Worm (Caenorhabditis elegans) whole organism, L4 larva: ENCODE data around the gene srbc-68.

ENCODE experiments used
- D1046.2 ChIP-seq: fragments of 200-800 bp; sonication (Bioruptor generic); IDR thresholded peaks from 2 replicates; pipeline ENCODE4 v1.3.6; 2022; ENCODE audit warnings: missing genetic modification characterization, missing compliant biosample characterization
- F44E2.7 ChIP-seq: fragments of 200-800 bp; sonication (Bioruptor generic); IDR thresholded peaks from 2 replicates; pipeline ENCODE4 v2.1.2; 2022; ENCODE audit warnings: missing genetic modification characterization, missing compliant biosample characterization
- Y105C5A.15 ChIP-seq: fragments of 200-800 bp; sonication (Bioruptor generic); IDR thresholded peaks from 2 replicates; pipeline ENCODE4 v1.3.6; 2022; ENCODE audit warnings: missing genetic modification characterization, missing compliant biosample characterization
- Y5F2A.4 ChIP-seq: fragments of 200-800 bp; sonication (Bioruptor generic); optimal IDR thresholded peaks from 2 replicates; lab custom pipeline; 2018; ENCODE audit warnings: mild to moderate bottlenecking, missing genetic modification characterization, missing compliant biosample characterization
- aly-2 ChIP-seq: sonication (generic microtip); optimal IDR thresholded peaks from 2 replicates; lab custom pipeline; 2018; ENCODE audit warnings: missing biosample characterization, missing genetic modification characterization
- ceh-28 ChIP-seq: fragments of 150-350 bp; optimal IDR thresholded peaks from 2 replicates; lab custom pipeline; 2014; ENCODE audit warnings: missing biosample characterization, missing genetic modification reagents, missing genetic modification characterization
- dpl-1 ChIP-seq: fragments of 150-350 bp; optimal IDR thresholded peaks from 2 replicates; lab custom pipeline; 2014; ENCODE audit warnings: missing biosample characterization, missing genetic modification reagents, missing genetic modification characterization
- duxl-1 ChIP-seq: sonication (generic microtip); optimal IDR thresholded peaks from 2 replicates; lab custom pipeline; 2016; ENCODE audit warnings: mild to moderate bottlenecking, missing genetic modification characterization, moderate library complexity, missing compliant biosample characterization; ENCODE audit not compliant: poor library complexity
- egl-43 ChIP-seq: fragments of 200-800 bp; sonication (Bioruptor generic); IDR thresholded peaks from 2 replicates; pipeline ENCODE4 v1.3.6; 2022; ENCODE audit warnings: missing genetic modification reagents, missing genetic modification characterization, missing compliant biosample characterization
- lin-1 ChIP-seq: fragments of 200-800 bp; sonication (Bioruptor generic); IDR thresholded peaks from 2 replicates; pipeline ENCODE4 v1.3.6; 2022; ENCODE audit warnings: missing genetic modification reagents, missing genetic modification characterization, missing compliant biosample characterization
- lsy-2 ChIP-seq, 2 experiments: fragments of 150-350 bp in 1 of 2; sonication (generic microtip) in 1 of 2; optimal IDR thresholded peaks; 2 replicates each; lab custom pipeline; 2014 to 2017; ENCODE audit warnings: missing biosample characterization in 2 of 2, missing genetic modification characterization in 2 of 2
- mes-2 ChIP-seq: sonication (generic microtip); optimal IDR thresholded peaks from 2 replicates; lab custom pipeline; 2016; ENCODE audit warnings: missing genotype, mild to moderate bottlenecking, missing genetic modification characterization, missing compliant biosample characterization; ENCODE audit not compliant: poor library complexity, severe bottlenecking
- mxl-2 ChIP-seq: fragments of 200-800 bp; sonication (Bioruptor generic); conservative IDR thresholded peaks from 2 replicates; pipeline ENCODE4 v1.3.6; 2022; ENCODE audit warnings: missing genetic modification reagents, missing genetic modification characterization, missing compliant biosample characterization
- mxl-3 ChIP-seq: fragments of 200-800 bp; sonication (Bioruptor generic); optimal IDR thresholded peaks from 2 replicates; lab custom pipeline; 2018; ENCODE audit warnings: mild to moderate bottlenecking, missing genetic modification characterization, missing compliant biosample characterization
- nhr-11 ChIP-seq: fragments of 150-350 bp; optimal IDR thresholded peaks from 2 replicates; lab custom pipeline; 2014; ENCODE audit warnings: missing biosample characterization, missing genetic modification characterization
- nhr-76 ChIP-seq: fragments of 150-350 bp; optimal IDR thresholded peaks from 2 replicates; lab custom pipeline; 2014; ENCODE audit warnings: missing biosample characterization, missing genetic modification characterization
- spr-1 ChIP-seq: sonication (generic microtip); optimal IDR thresholded peaks from 2 replicates; lab custom pipeline; 2016; ENCODE audit warnings: mild to moderate bottlenecking, missing genetic modification characterization, missing compliant biosample characterization
- unc-39 ChIP-seq: sonication (generic microtip); optimal IDR thresholded peaks from 2 replicates; lab custom pipeline; 2017; ENCODE audit warnings: missing biosample characterization, missing genetic modification characterization

srbc-68 gene

DNA sequence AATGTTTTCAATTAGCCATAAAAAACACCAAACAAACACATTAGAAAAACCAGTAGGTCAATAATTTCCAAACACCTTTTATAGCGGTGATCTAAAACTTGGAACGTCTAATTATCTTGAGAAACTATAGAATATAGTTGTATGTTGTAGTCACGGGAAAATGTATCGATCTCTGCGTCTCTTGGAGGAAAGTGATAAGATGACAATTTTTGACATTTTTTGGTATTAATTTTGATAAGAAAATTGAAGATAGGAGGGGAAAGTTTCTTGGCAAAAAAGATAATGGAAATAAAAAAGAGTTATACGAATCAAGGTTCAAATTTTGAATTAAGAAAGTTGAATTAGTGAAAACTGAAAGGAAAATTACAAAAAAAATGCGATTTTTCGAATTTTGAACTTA, 40.7 kb downstream of the srbc-68 start (continued):
- TF ChIP-seq nhr-11 (tag; lab: Kevin White, UChicago) = no peak

DNA sequence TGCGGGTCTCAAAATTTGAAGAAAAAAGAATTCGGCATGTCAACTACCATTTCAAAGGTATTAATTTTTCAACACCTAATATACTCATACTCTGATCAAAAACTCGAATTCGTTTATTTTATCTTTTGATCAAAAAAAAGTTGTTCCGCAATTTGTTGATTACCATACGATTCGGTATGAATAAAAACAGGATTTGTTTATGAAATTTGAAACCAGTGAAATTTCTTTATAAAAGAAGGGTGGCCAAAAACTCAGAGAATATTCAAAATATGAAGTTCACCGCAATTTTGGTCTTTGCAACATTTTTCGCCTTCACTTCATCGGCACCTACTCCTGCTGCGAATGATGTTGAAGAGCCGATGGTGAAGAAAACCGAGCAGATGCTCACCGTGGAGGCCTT, 44.4 kb downstream of the srbc-68 start, which contains the start of the genes C07G3.8 and C07G3.10:
Gene C07G3.8 (minus strand): TSS at position 101 of the 400 bp plus-strand sequence.
Gene C07G3.10 (plus strand): TSS at position 270 of the 400 bp plus-strand sequence.
- TF ChIP-seq mxl-2 (GFP tag; lab: Robert Waterston, UW) (no peak), D1046.2 (GFP tag; lab: Robert Waterston, UW) (no peak), lsy-2 (tag; optimal IDR thresholded peaks at IDR 0.05; lab: Kevin White, UChicago) (no peak), mes-2 (tag; lab: Kevin White, UChicago) (no peak), Y105C5A.15 (GFP tag; lab: Robert Waterston, UW) (no peak), egl-43 (no peak), lin-1 (GFP tag; lab: Robert Waterston, UW) (no peak), dpl-1 (GFP tag; lab: Kevin White, UChicago) (no peak), spr-1 (tag; lab: Kevin White, UChicago) (no peak), aly-2 (tag; lab: Kevin White, UChicago) (no peak), nhr-76 (tag; lab: Kevin White, UChicago) (no peak), duxl-1 (tag; lab: Kevin White, UChicago) (no peak), F44E2.7 (no peak), unc-39 (tag; lab: Kevin White, UChicago) (no peak), ceh-28 (tag; lab: Kevin White, UChicago) (no peak)

DNA sequence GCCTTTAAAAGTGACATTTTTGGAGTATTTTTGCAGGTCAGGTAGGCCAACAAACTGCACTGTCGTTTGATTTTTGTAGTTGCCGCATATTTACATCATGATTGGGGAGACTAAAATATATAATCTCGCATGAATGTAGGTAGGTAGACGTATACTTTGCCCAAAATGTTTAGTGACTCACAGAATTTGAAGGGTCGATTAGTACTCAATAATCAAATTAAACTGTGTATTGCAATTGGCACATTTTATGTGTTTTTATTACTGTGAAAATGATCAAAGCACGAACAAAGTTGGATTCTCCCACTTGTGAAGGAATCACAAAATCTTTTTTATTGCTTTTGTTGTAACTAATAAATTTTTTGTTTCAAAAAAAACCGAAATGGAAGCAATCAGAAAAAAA, 49.5 kb downstream of the srbc-68 start, which contains the start of gene C07G3.15:
Gene C07G3.15 (minus strand): TSS at position 101 of the 400 bp plus-strand sequence.
- no peak for TF ChIP-seq mxl-3 (GFP tag; lab: Kevin White, UChicago)
- TF ChIP-seq Y5F2A.4 = no peak
